Fruit fly (Drosophila melanogaster): Measurements from ENCODE around the gene Oga.
A peak's percentile ranks its signal among the peaks of the same experiment; 100 is the strongest.

Oga gene

dm6 chr3R:21176663-21177145 lies 42.2 kb upstream of the Oga start (continued):
- peak; percentile 46; the same call in 1 of the 2 replicates for TF ChIP-seq toy (GFP tag; IDR thresholded peaks at IDR 0.05)
- peak; percentile 69 for TF ChIP-seq D19B (GFP tag; optimal IDR thresholded peaks at IDR 0.05)
- TF ChIP-seq fd102C (GFP tag; optimal IDR thresholded peaks at IDR 0.05) = no peak
- 0 out of 3 replicates have a peak, but pooled peaks have one; percentile 18 for TF ChIP-seq CG17361 (GFP tag; IDR thresholded peaks at IDR 0.05)
- 0 out of 2 replicates have a peak, but pooled peaks have one; percentile 8 for TF ChIP-seq CG6689 (GFP tag; IDR thresholded peaks at IDR 0.05)
- TF ChIP-seq CG6813 (GFP tag; optimal IDR thresholded peaks at IDR 0.05) = peak; percentile 10
- no peak for TF ChIP-seq CG11560 (tag; IDR thresholded peaks at IDR 0.05)
- TF ChIP-seq CG2678 (tag; optimal IDR thresholded peaks at IDR 0.05) = peak; percentile 63
- TF ChIP-seq sna (GFP tag; IDR thresholded peaks at IDR 0.05; ENCODE audit: partially characterized antibody) = no peak
- TF ChIP-seq CG2712 (tag; optimal IDR thresholded peaks at IDR 0.05) = no peak
- TF ChIP-seq Xbp1 (GFP tag; optimal IDR thresholded peaks at IDR 0.05) = peak; percentile 13
- no peak for TF ChIP-seq Neu2 (GFP tag; optimal IDR thresholded peaks at IDR 0.05; ENCODE audit: borderline replicate concordance)
- peak; percentile 23 for TF ChIP-seq CG12659 (GFP tag; optimal IDR thresholded peaks at IDR 0.05)
- no peak for TF ChIP-seq CG8478 (optimal IDR thresholded peaks at IDR 0.05)
- peak; percentile 13 for TF ChIP-seq CG5180 (GFP tag; optimal IDR thresholded peaks at IDR 0.05)
- TF ChIP-seq Blimp-1 (GFP tag; optimal IDR thresholded peaks at IDR 0.05) = peak; percentile 28
- TF ChIP-seq Ets65A (GFP tag) = peak; percentile 20
- TF ChIP-seq fd3F (GFP tag; optimal IDR thresholded peaks at IDR 0.05) = no peak
- TF ChIP-seq CTCF (GFP tag; optimal IDR thresholded peaks at IDR 0.05) = peak; percentile 11
- TF ChIP-seq Side (GFP tag; optimal IDR thresholded peaks at IDR 0.05) = peak; percentile 9
- TF ChIP-seq CG14710 (tag; optimal IDR thresholded peaks at IDR 0.05) = peak; percentile 27
- peak in 1 of 2 experiments; percentile 16 for TF ChIP-seq Eip74EF (GFP tag; optimal IDR thresholded peaks at IDR 0.05)
- peak in 1 of 2 experiments; percentile 20 for TF ChIP-seq Pdp1 (GFP tag; optimal IDR thresholded peaks at IDR 0.05)
- TF ChIP-seq Adf1 (GFP tag; IDR thresholded peaks at IDR 0.05) = no peak
- no peak for TF ChIP-seq CG8359 (GFP tag; optimal IDR thresholded peaks at IDR 0.05; ENCODE audit: borderline replicate concordance)
- TF ChIP-seq CG11504 (tag; optimal IDR thresholded peaks at IDR 0.05) = peak; percentile 28
- peak; percentile 37 for TF ChIP-seq lmd (GFP tag; IDR thresholded peaks at IDR 0.05)
- TF ChIP-seq Awh (GFP tag; IDR thresholded peaks at IDR 0.05) = peak; percentile 50; the same call in 1 of the 2 replicates
- no peak for TF ChIP-seq kay (GFP tag; optimal IDR thresholded peaks at IDR 0.05)
- peak; percentile 26; the same call in 1 of the 2 replicates for TF ChIP-seq vvl (GFP tag; IDR thresholded peaks at IDR 0.05)
- TF ChIP-seq CG4424 (GFP tag; optimal IDR thresholded peaks at IDR 0.05) = peak; percentile 5
- peak; percentile 41 for TF ChIP-seq CG9727 (GFP tag; optimal IDR thresholded peaks at IDR 0.05)
- peak; percentile 35 for TF ChIP-seq ATbp (GFP tag; optimal IDR thresholded peaks at IDR 0.05)
- peak; percentile 85 for TF ChIP-seq Med (GFP tag)
- no peak for TF ChIP-seq Lpt (GFP tag; optimal IDR thresholded peaks at IDR 0.05)
- TF ChIP-seq ase (GFP tag; IDR thresholded peaks at IDR 0.05) = no peak
- TF ChIP-seq Aef1 (GFP tag; IDR thresholded peaks at IDR 0.05) = no peak

DNA sequence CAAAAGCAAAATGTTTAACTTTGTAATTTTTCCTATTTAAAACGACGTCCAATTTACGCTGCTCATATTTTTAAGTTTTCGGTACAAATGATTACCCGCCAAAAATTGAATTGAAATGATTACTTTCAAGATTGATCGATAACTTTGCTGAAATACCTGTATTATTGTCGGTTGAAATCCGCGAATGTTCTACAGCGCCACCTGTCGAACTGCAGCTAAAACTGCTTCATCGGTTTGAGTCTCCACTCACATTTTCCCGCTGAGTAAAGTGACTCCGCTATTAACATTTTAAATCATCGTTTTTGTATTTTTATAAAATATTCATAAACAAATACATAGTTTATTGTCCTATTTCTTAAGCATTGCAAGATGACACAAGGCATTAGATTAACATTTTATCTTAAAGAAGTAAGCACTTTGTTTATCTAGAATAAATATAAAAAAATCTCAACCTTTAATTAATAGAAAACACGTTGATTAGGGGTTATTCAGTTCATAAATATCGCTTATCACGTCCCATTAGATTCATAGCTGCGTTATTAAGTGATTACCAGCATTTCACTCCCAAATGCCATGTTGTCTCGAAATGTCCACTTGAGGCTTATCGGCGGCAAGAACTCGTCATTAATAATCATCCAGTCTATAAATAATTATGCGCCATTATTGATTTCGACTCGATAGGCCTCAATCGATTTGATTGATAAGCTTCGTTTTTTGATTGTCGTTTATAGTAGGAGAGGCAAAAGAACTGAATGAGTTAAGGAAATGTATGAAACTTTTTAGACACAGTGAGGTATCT lies 39.1 kb upstream of the Oga start:
- TF ChIP-seq hbn (GFP tag; IDR thresholded peaks at IDR 0.05; ENCODE audit: partially characterized antibody) (no peak), CG17186 (GFP tag; optimal IDR thresholded peaks at IDR 0.05) (no peak), usp (GFP tag; optimal IDR thresholded peaks at IDR 0.05) (no peak), kay (GFP tag; optimal IDR thresholded peaks at IDR 0.05) (no peak), tna (GFP tag; IDR thresholded peaks at IDR 0.05; ENCODE audit: partially characterized antibody) (peak; percentile 64), vnd (GFP tag; IDR thresholded peaks at IDR 0.05; ENCODE audit: partially characterized antibody) (0 out of 3 replicates have a peak, but pooled peaks have one; percentile 41), CG2120 (GFP tag; optimal IDR thresholded peaks at IDR 0.05) (no peak), unc-4 (GFP tag; IDR thresholded peaks at IDR 0.05; ENCODE audit: partially characterized antibody) (peak; percentile 43; the same call in 1 of the 2 replicates), D19A (tag; optimal IDR thresholded peaks at IDR 0.05) (peak; percentile 8), so (GFP tag; IDR thresholded peaks at IDR 0.05) (no peak), BEAF-32 (GFP tag; optimal IDR thresholded peaks at IDR 0.05) (peak; percentile 23), bbx (GFP tag; IDR thresholded peaks at IDR 0.05; ENCODE audit: partially characterized antibody) (peak; percentile 51), CG15601 (tag; optimal IDR thresholded peaks at IDR 0.05) (peak; percentile 34)
